Fruit fly (Drosophila melanogaster) Kc167 (cell line): ENCODE data around the gene Kdsr.

ENCODE experiments used
- Myc ChIP-seq: fragments of >200 bp; optimal IDR thresholded peaks from 2 replicates; lab custom pipeline; 2017; ENCODE audit warnings: missing external identifiers
- Sin3A ChIP-seq: fragments of >200 bp; optimal IDR thresholded peaks from 2 replicates; lab custom pipeline; 2018; ENCODE audit warnings: missing external identifiers
- psq ChIP-seq: fragments of >200 bp; optimal IDR thresholded peaks from 2 replicates; lab custom pipeline; 2017; ENCODE audit warnings: missing external identifiers
- ttk ChIP-seq: sonication (Bioruptor generic); optimal IDR thresholded peaks from 2 replicates; lab custom pipeline; 2017; ENCODE audit warnings: missing external identifiers

dm6 chr3R:25287128-25287527 lies 24.8 kb upstream of the Kdsr start, which contains the start of gene CG13658:
- TF ChIP-seq psq (no peak), Sin3A (lab: Kevin White, UChicago) (no peak), ttk (lab: Kevin White, UChicago) (no peak), Myc (no peak)
